Worm (Caenorhabditis elegans) whole organism, early embryonic: ENCODE results near the gene C14B1.2.

Source experiments
- B0310.2 ChIP-seq: sonication (generic microtip); optimal IDR thresholded peaks from 2 replicates; lab custom pipeline; 2016; ENCODE audit warnings: mild to moderate bottlenecking, missing genetic modification characterization, missing compliant biosample characterization
- F13C5.2 ChIP-seq: sonication (generic microtip); optimal IDR thresholded peaks from 2 replicates; lab custom pipeline; 2017; ENCODE audit warnings: mild to moderate bottlenecking, missing genetic modification characterization, inconsistent platforms, missing compliant biosample characterization
- aly-1 ChIP-seq: sonication (generic microtip); optimal IDR thresholded peaks from 2 replicates; lab custom pipeline; 2016; ENCODE audit warnings: missing genetic modification characterization, missing compliant biosample characterization
- ama-1 ChIP-seq: fragments of 150-350 bp; optimal IDR thresholded peaks from 2 replicates; lab custom pipeline; 2014
- ceh-13 ChIP-seq: fragments of 200-800 bp; sonication (Bioruptor generic); optimal IDR thresholded peaks from 2 replicates; lab custom pipeline; 2018; ENCODE audit warnings: mild to moderate bottlenecking, missing genetic modification characterization, missing compliant biosample characterization
- ceh-36 ChIP-seq: sonication (generic microtip); optimal IDR thresholded peaks from 2 replicates; lab custom pipeline; 2016; ENCODE audit warnings: missing genetic modification characterization, inconsistent platforms, missing compliant biosample characterization
- ets-7 ChIP-seq: sonication (generic microtip); optimal IDR thresholded peaks from 2 replicates; lab custom pipeline; 2016; ENCODE audit warnings: missing genotype, missing genetic modification characterization, missing compliant biosample characterization
- flt-1 ChIP-seq: fragments of 200-800 bp; sonication (Bioruptor generic); IDR thresholded peaks from 2 replicates; pipeline ENCODE4 v1.3.6; 2022; ENCODE audit warnings: missing genetic modification characterization, missing compliant biosample characterization
- hmbx-1 ChIP-seq: sonication (generic microtip); optimal IDR thresholded peaks from 2 replicates; lab custom pipeline; 2016; ENCODE audit warnings: mild to moderate bottlenecking, missing genetic modification characterization, missing compliant biosample characterization
- hmg-4 ChIP-seq: fragments of 200-800 bp; sonication (Bioruptor generic); optimal IDR thresholded peaks from 2 replicates; lab custom pipeline; 2018; ENCODE audit warnings: mild to moderate bottlenecking, missing genetic modification characterization, missing compliant biosample characterization
- hnd-1 ChIP-seq: sonication (generic microtip); optimal IDR thresholded peaks from 2 replicates; lab custom pipeline; 2016; ENCODE audit warnings: missing genetic modification characterization, missing compliant biosample characterization
- pes-1 ChIP-seq: fragments of 200-800 bp; sonication (Bioruptor generic); IDR thresholded peaks from 2 replicates; pipeline ENCODE4 v1.3.6; 2022; ENCODE audit warnings: missing genetic modification reagents, missing genetic modification characterization, missing compliant biosample characterization
- scrt-1 ChIP-seq: fragments of 200-800 bp; sonication (Bioruptor generic); IDR thresholded peaks from 2 replicates; pipeline ENCODE4 v1.3.6; 2022; ENCODE audit warnings: missing genetic modification characterization, missing compliant biosample characterization
- sea-1 ChIP-seq: fragments of 200-800 bp; sonication (Bioruptor generic); conservative IDR thresholded peaks from 2 replicates; pipeline ENCODE4 v1.3.6; 2022; ENCODE audit warnings: missing genetic modification characterization, missing compliant biosample characterization
- tbx-11 ChIP-seq: fragments of 200-800 bp; sonication (Bioruptor generic); IDR thresholded peaks from 2 replicates; pipeline ENCODE4 v1.3.6; 2022; ENCODE audit warnings: missing genetic modification characterization, missing compliant biosample characterization
- tbx-37 ChIP-seq: fragments of 200-800 bp; sonication (Bioruptor generic); conservative IDR thresholded peaks from 2 replicates; pipeline ENCODE4 v1.3.6; 2022; ENCODE audit warnings: missing genetic modification reagents, missing genetic modification characterization, missing compliant biosample characterization
- tra-4 ChIP-seq: sonication (generic microtip); optimal IDR thresholded peaks from 2 replicates; lab custom pipeline; 2017; ENCODE audit warnings: missing genetic modification characterization, missing compliant biosample characterization

The C14B1.2 gene

ce11 chrIII:3745138-3745537, 43.1 kb downstream of the C14B1.2 start, which contains the start of gene lin-48:
lin-48 (plus strand) TSS chrIII:3745438.
- TF ChIP-seq B0310.2 (tag; lab: Kevin White, UChicago) (no peak), ceh-36 (tag; lab: Kevin White, UChicago) (no peak), aly-1 (no peak), hmbx-1 (tag; lab: Kevin White, UChicago) (no peak), ama-1 (lab: Kevin White, UChicago) (no peak), pes-1 (GFP tag; lab: Robert Waterston, UW) (no peak), ceh-13 (no peak), sea-1 (no peak), scrt-1 (GFP tag; lab: Robert Waterston, UW) (no peak), hmg-4 (no peak), tra-4 (tag; lab: Kevin White, UChicago) (no peak), tbx-11 (GFP tag; lab: Robert Waterston, UW) (no peak), flt-1 (no peak), F13C5.2 (tag; lab: Kevin White, UChicago) (no peak), ets-7 (tag; lab: Kevin White, UChicago) (no peak), tbx-37 (no peak), hnd-1 (tag; lab: Kevin White, UChicago) (no peak)
